Worm (Caenorhabditis elegans): ENCODE measurements around the gene Y71H2AM.29.

The Y71H2AM.29 gene

DNA sequence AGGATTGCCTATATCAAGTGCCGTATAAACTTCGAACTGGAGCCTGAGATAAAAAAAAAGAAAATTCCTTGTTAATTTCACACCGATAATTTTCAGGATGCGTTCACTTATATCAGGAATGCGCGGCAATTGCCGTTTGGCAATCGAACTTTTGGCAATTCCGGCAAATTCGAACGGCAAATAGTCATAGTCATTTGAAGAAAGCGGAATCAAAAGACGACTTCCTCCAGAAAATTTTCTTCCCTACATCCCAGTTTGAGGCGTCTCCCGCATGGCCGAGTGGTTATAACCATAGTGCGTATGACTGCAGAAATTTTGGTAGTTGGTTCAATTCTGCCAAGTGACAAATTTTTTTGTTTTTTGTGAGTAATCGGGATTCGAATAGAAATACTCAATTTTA lies 23.3 kb downstream of the Y71H2AM.29 start, which contains the start of gene F56F11.4:
Gene F56F11.4, plus strand, starts transcription at position 301 of the 400 bp plus-strand sequence.
- TF ChIP-seq pes-1 (GFP tag; IDR thresholded peaks at IDR 0.05): no peak
- TF ChIP-seq aly-1 (tag; optimal IDR thresholded peaks at IDR 0.05): no peak
- no peak for TF ChIP-seq tra-4 (tag; optimal IDR thresholded peaks at IDR 0.05)
- no peak for TF ChIP-seq ets-7 (tag; optimal IDR thresholded peaks at IDR 0.05)
- no peak for TF ChIP-seq hmg-4 (GFP tag; optimal IDR thresholded peaks at IDR 0.05)
- no peak for TF ChIP-seq flt-1 (GFP tag; IDR thresholded peaks at IDR 0.05)

- TF ChIP-seq tra-4 (tag; optimal IDR thresholded peaks at IDR 0.05) (no peak), ets-7 (tag; optimal IDR thresholded peaks at IDR 0.05) (no peak), flt-1 (GFP tag; IDR thresholded peaks at IDR 0.05) (no peak), ama-1 (optimal IDR thresholded peaks at IDR 0.05) (no peak), scrt-1 (GFP tag; IDR thresholded peaks at IDR 0.05) (no peak), hmg-4 (GFP tag; optimal IDR thresholded peaks at IDR 0.05) (no peak), tbx-11 (GFP tag; IDR thresholded peaks at IDR 0.05) (no peak)
Measured at ce11 chrIII:2858334-2858733, 25.8 kb downstream of the Y71H2AM.29 start.

DNA sequence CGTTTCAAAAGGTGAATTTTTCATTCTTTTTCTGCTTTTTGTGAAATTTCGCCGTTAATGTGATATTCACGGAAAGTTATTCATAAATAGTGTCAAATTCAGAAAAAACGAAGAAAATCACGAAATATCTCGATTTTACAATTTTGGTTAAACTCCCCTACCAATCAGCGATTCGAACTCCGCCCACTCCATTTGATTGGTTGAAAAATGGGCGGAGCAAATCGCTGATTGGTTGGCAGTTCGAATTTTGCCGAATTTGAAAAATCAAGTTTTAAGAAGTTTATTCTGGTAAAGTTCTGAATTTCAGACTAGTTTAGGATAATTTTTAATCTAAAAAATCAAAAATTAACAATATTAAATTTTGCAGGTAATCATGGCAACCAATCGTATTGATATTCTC lies 32.1 kb downstream of the Y71H2AM.29 start:
- TF ChIP-seq aly-1 (tag; optimal IDR thresholded peaks at IDR 0.05) (no peak), tbx-37 (GFP tag; conservative IDR thresholded peaks at IDR 0.05) (no peak), B0310.2 (tag; optimal IDR thresholded peaks at IDR 0.05) (no peak), tbx-11 (GFP tag; IDR thresholded peaks at IDR 0.05) (no peak), ceh-13 (GFP tag; optimal IDR thresholded peaks at IDR 0.05) (no peak), ama-1 (optimal IDR thresholded peaks at IDR 0.05) (no peak), F13C5.2 (tag; optimal IDR thresholded peaks at IDR 0.05) (no peak), sea-1 (GFP tag; conservative IDR thresholded peaks at IDR 0.05) (no peak), flt-1 (GFP tag; IDR thresholded peaks at IDR 0.05) (no peak), hnd-1 (tag; optimal IDR thresholded peaks at IDR 0.05) (no peak), pes-1 (GFP tag; IDR thresholded peaks at IDR 0.05) (no peak), ets-7 (tag; optimal IDR thresholded peaks at IDR 0.05) (no peak), scrt-1 (GFP tag; IDR thresholded peaks at IDR 0.05) (no peak)

DNA sequence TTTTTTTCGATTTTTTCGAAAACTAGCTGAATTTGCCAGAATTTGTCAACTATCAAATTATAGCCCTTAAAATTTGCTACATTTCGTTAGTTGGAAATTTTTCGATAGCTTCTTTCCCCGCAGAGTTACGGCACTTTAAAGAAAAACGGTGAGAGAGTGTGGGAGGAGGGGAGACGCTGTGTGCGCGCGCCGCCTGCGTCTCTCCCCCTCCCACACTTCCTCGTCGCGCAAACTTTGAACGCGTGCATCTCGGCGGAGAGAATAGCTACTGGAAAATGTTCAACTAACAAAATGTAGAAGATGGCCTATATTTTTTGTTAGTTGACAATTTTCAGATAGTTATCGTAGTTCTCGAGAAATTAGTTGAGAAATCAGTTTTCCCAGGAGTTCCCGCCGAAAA lies 34.0 kb downstream of the Y71H2AM.29 start:
- TF ChIP-seq tbx-11 (GFP tag; IDR thresholded peaks at IDR 0.05) (no peak), hmg-4 (GFP tag; optimal IDR thresholded peaks at IDR 0.05) (no peak), aly-1 (tag; optimal IDR thresholded peaks at IDR 0.05) (no peak), ceh-13 (GFP tag; optimal IDR thresholded peaks at IDR 0.05) (no peak), hnd-1 (tag; optimal IDR thresholded peaks at IDR 0.05) (no peak), B0310.2 (tag; optimal IDR thresholded peaks at IDR 0.05) (no peak), F13C5.2 (tag; optimal IDR thresholded peaks at IDR 0.05) (no peak), flt-1 (GFP tag; IDR thresholded peaks at IDR 0.05) (no peak), ceh-36 (tag; optimal IDR thresholded peaks at IDR 0.05) (no peak), scrt-1 (GFP tag; IDR thresholded peaks at IDR 0.05) (no peak), tbx-37 (GFP tag; conservative IDR thresholded peaks at IDR 0.05) (no peak), ets-7 (tag; optimal IDR thresholded peaks at IDR 0.05) (no peak), sea-1 (GFP tag; conservative IDR thresholded peaks at IDR 0.05) (no peak), hmbx-1 (tag; optimal IDR thresholded peaks at IDR 0.05) (no peak), pes-1 (GFP tag; IDR thresholded peaks at IDR 0.05) (no peak), ama-1 (optimal IDR thresholded peaks at IDR 0.05) (no peak), tra-4 (tag; optimal IDR thresholded peaks at IDR 0.05) (no peak)

DNA sequence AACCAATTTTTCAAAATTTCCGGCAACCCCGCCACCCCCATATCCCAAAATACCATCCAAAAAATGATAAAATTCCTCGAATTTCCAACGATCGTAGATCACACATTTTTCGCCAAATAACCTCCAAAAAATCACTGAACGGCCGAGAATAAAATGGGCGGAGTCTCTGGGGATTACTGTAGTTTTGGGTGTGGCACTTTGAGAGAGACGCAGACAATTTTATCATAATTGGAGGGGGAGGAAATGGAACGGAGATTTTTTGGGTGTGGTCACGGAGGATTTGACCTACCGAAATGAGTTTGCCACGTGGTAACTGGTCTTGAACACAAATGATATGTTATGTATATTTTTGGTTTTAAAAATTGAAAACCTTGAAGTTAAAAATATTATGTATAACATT lies 35.8 kb downstream of the Y71H2AM.29 start:
- TF ChIP-seq tra-4 (tag; optimal IDR thresholded peaks at IDR 0.05): no peak
- TF ChIP-seq F13C5.2 (tag; optimal IDR thresholded peaks at IDR 0.05): no peak
- TF ChIP-seq aly-1 (tag; optimal IDR thresholded peaks at IDR 0.05): no peak
- TF ChIP-seq flt-1 (GFP tag; IDR thresholded peaks at IDR 0.05): no peak

- TF ChIP-seq F13C5.2 (tag; optimal IDR thresholded peaks at IDR 0.05) (no peak), tbx-37 (GFP tag; conservative IDR thresholded peaks at IDR 0.05) (no peak), hmg-4 (GFP tag; optimal IDR thresholded peaks at IDR 0.05) (no peak), pes-1 (GFP tag; IDR thresholded peaks at IDR 0.05) (no peak), tra-4 (tag; optimal IDR thresholded peaks at IDR 0.05) (no peak), tbx-11 (GFP tag; IDR thresholded peaks at IDR 0.05) (no peak), hmbx-1 (tag; optimal IDR thresholded peaks at IDR 0.05) (no peak), ceh-13 (GFP tag; optimal IDR thresholded peaks at IDR 0.05) (no peak), flt-1 (GFP tag; IDR thresholded peaks at IDR 0.05) (no peak), scrt-1 (GFP tag; IDR thresholded peaks at IDR 0.05) (no peak), B0310.2 (tag; optimal IDR thresholded peaks at IDR 0.05) (no peak)
Measured at ce11 chrIII:2869033-2869432, 36.5 kb downstream of the Y71H2AM.29 start.

DNA sequence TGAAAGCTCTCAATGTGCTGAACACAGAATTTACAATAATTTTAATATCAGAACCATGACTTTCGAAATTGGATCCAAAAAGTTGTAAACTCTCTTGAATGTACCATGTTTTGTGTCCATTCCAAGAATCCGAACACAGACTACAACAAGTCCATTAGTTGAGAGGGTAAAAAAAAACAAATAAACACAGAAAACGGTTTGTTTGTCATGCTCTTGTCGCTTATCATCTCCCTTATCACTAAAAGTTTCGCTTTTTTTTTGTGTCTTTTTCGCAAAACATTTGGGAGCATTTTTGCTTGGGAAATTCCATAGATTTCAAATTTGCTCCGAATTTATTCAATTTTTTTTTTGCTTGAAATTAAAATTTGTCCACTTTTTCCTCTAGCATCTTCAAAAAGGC lies 36.9 kb downstream of the Y71H2AM.29 start:
- TF ChIP-seq scrt-1 (GFP tag; IDR thresholded peaks at IDR 0.05) (no peak), flt-1 (GFP tag; IDR thresholded peaks at IDR 0.05) (no peak), ama-1 (optimal IDR thresholded peaks at IDR 0.05) (no peak), tbx-37 (GFP tag; conservative IDR thresholded peaks at IDR 0.05) (no peak), pes-1 (GFP tag; IDR thresholded peaks at IDR 0.05) (no peak), aly-1 (tag; optimal IDR thresholded peaks at IDR 0.05) (no peak), F13C5.2 (tag; optimal IDR thresholded peaks at IDR 0.05) (no peak), hmg-4 (GFP tag; optimal IDR thresholded peaks at IDR 0.05) (no peak), hmbx-1 (tag; optimal IDR thresholded peaks at IDR 0.05) (no peak), sea-1 (GFP tag; conservative IDR thresholded peaks at IDR 0.05) (no peak), ceh-36 (tag; optimal IDR thresholded peaks at IDR 0.05) (no peak), hnd-1 (tag; optimal IDR thresholded peaks at IDR 0.05) (no peak), tra-4 (tag; optimal IDR thresholded peaks at IDR 0.05) (no peak), tbx-11 (GFP tag; IDR thresholded peaks at IDR 0.05) (no peak), ceh-13 (GFP tag; optimal IDR thresholded peaks at IDR 0.05) (no peak), ets-7 (tag; optimal IDR thresholded peaks at IDR 0.05) (no peak), B0310.2 (tag; optimal IDR thresholded peaks at IDR 0.05) (no peak)

DNA sequence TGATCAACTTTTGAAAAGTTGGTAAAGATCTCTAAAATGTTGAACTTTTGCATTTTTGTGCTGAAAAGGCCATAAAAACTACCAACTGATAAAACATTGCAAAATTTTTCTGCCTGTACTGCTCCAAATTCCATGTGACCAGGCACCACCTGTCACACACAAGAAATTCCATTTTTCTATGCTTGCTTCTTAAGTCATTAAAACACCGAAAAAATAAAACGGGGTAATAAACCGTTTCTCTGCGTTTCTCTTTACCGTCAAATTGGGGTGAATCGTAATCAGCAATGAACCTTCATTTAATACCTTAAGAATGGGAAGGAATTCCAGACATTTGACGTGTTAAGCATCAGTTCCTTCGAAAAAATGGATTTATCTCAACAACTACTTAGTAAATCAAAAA lies 37.6 kb downstream of the Y71H2AM.29 start:
- no peak for TF ChIP-seq scrt-1 (GFP tag; IDR thresholded peaks at IDR 0.05)
- TF ChIP-seq B0310.2 (tag; optimal IDR thresholded peaks at IDR 0.05): no peak
- TF ChIP-seq ceh-13 (GFP tag; optimal IDR thresholded peaks at IDR 0.05): no peak
- TF ChIP-seq flt-1 (GFP tag; IDR thresholded peaks at IDR 0.05): no peak
- no peak for TF ChIP-seq pes-1 (GFP tag; IDR thresholded peaks at IDR 0.05)
- TF ChIP-seq hmg-4 (GFP tag; optimal IDR thresholded peaks at IDR 0.05): no peak
- TF ChIP-seq ama-1 (optimal IDR thresholded peaks at IDR 0.05): no peak
- no peak for TF ChIP-seq hnd-1 (tag; optimal IDR thresholded peaks at IDR 0.05)
- TF ChIP-seq tbx-37 (GFP tag; conservative IDR thresholded peaks at IDR 0.05): no peak
- no peak for TF ChIP-seq tra-4 (tag; optimal IDR thresholded peaks at IDR 0.05)
- TF ChIP-seq ceh-36 (tag; optimal IDR thresholded peaks at IDR 0.05): no peak
- TF ChIP-seq hmbx-1 (tag; optimal IDR thresholded peaks at IDR 0.05): no peak
- no peak for TF ChIP-seq sea-1 (GFP tag; conservative IDR thresholded peaks at IDR 0.05)
- no peak for TF ChIP-seq tbx-11 (GFP tag; IDR thresholded peaks at IDR 0.05)
- TF ChIP-seq F13C5.2 (tag; optimal IDR thresholded peaks at IDR 0.05): no peak
- TF ChIP-seq ets-7 (tag; optimal IDR thresholded peaks at IDR 0.05): no peak
- no peak for TF ChIP-seq aly-1 (tag; optimal IDR thresholded peaks at IDR 0.05)

Measured in whole organism, early embryonic.